Worm (Caenorhabditis elegans) whole organism, L4 larva: Measurements from ENCODE around the gene Y43C5B.3.

Experiments used
- F26F4.8 ChIP-seq: fragments of 200-800 bp; sonication (Bioruptor generic); conservative IDR thresholded peaks from 2 replicates; pipeline ENCODE4 v1.3.6; 2022; ENCODE audit warnings: missing genetic modification characterization, missing compliant biosample characterization
- aly-2 ChIP-seq: sonication (generic microtip); optimal IDR thresholded peaks from 2 replicates; lab custom pipeline; 2018; ENCODE audit warnings: missing biosample characterization, missing genetic modification characterization
- fkh-10 ChIP-seq: fragments of 150-350 bp; optimal IDR thresholded peaks from 2 replicates; lab custom pipeline; 2014; ENCODE audit warnings: missing biosample characterization, missing genetic modification reagents, missing genetic modification characterization
- nhr-28 ChIP-seq: fragments of 150-350 bp; optimal IDR thresholded peaks from 2 replicates; lab custom pipeline; 2014; ENCODE audit warnings: missing biosample characterization, missing genetic modification characterization
- unc-39 ChIP-seq: sonication (generic microtip); optimal IDR thresholded peaks from 2 replicates; lab custom pipeline; 2017; ENCODE audit warnings: missing biosample characterization, missing genetic modification characterization
- unc-62 ChIP-seq, 3 experiments: fragments of 150-350 bp in 1 of 3; sonication (generic microtip); optimal IDR thresholded peaks in 2 of 3; peaks in 1 of 3; 1 replicate in 1 of 3; 2 replicates in 2 of 3; lab custom pipeline; 2014 to 2017; ENCODE audit warnings: missing biosample characterization in 3 of 3, missing genetic modification characterization in 3 of 3, missing genetic modification reagents in 3 of 3, missing genotype in 1 of 3

- TF ChIP-seq fkh-10 (no peak), aly-2 (tag; lab: Kevin White, UChicago) (no peak), unc-62 (GFP tag; optimal IDR thresholded peaks at IDR 0.05 in 1 of 2; lab: Kevin White, UChicago) (no peak), unc-62 (tag; optimal IDR thresholded peaks at IDR 0.05; lab: Kevin White, UChicago) (no peak), nhr-28 (tag; lab: Kevin White, UChicago) (no peak), unc-39 (tag; lab: Kevin White, UChicago) (no peak), F26F4.8 (GFP tag; lab: Robert Waterston, UW) (no peak)
These were observed 3.4 kb upstream of the Y43C5B.3 start for ce11 chrIV:10346948-10347347.
